Worm (Caenorhabditis elegans) whole organism, young adult: ENCODE results near the gene F17C11.12.

Experiments
- B0019.2 ChIP-seq: fragments of 200-800 bp; sonication (Bioruptor generic); conservative IDR thresholded peaks from 2 replicates; pipeline ENCODE4 v1.3.6; 2022; ENCODE audit warnings: missing genetic modification reagents, missing genetic modification characterization, missing compliant biosample characterization
- B0336.3 ChIP-seq: fragments of 200-800 bp; sonication (Bioruptor generic); IDR thresholded peaks from 2 replicates; pipeline ENCODE4 v1.3.6; 2022; ENCODE audit warnings: missing genetic modification characterization, missing compliant biosample characterization
- C06A6.2 ChIP-seq: fragments of 200-800 bp; sonication (Bioruptor generic); conservative IDR thresholded peaks from 2 replicates; pipeline ENCODE4 v1.3.6; 2022; ENCODE audit warnings: missing genetic modification characterization, missing compliant biosample characterization
- F22D6.2 ChIP-seq: sonication (generic microtip); optimal IDR thresholded peaks from 2 replicates; lab custom pipeline; 2016; ENCODE audit warnings: mild to moderate bottlenecking, missing genetic modification characterization, missing compliant biosample characterization
- F23B12.7 ChIP-seq: sonication (generic microtip); optimal IDR thresholded peaks from 2 replicates; lab custom pipeline; 2017; ENCODE audit warnings: missing genetic modification characterization, mild to moderate bottlenecking, missing compliant biosample characterization, antibody characterized with exemption, moderate library complexity; ENCODE audit not compliant: insufficient read depth
- F49E8.2 ChIP-seq: sonication (generic microtip); optimal IDR thresholded peaks from 3 replicates; lab custom pipeline; 2017; ENCODE audit warnings: missing genetic modification characterization, mild to moderate bottlenecking, missing compliant biosample characterization, antibody characterized with exemption, moderate library complexity; ENCODE audit not compliant: insufficient read depth
- F57A8.1 ChIP-seq: fragments of 200-800 bp; sonication (Bioruptor generic); optimal IDR thresholded peaks from 2 replicates; lab custom pipeline; 2018; ENCODE audit warnings: mild to moderate bottlenecking, missing genetic modification characterization, moderate library complexity, missing compliant biosample characterization
- Y56A3A.18 ChIP-seq: fragments of 200-800 bp; sonication (Bioruptor generic); IDR thresholded peaks from 2 replicates; pipeline ENCODE4 v1.3.6; 2022; ENCODE audit warnings: missing genetic modification reagents, missing genetic modification characterization, missing compliant biosample characterization
- Y95B8A.8 ChIP-seq: fragments of 200-800 bp; sonication (Bioruptor generic); IDR thresholded peaks from 2 replicates; pipeline ENCODE4 v1.3.6; 2022; ENCODE audit warnings: missing genetic modification reagents, missing genetic modification characterization, missing compliant biosample characterization
- ZK185.1 ChIP-seq: sonication (generic microtip); optimal IDR thresholded peaks from 2 replicates; lab custom pipeline; 2016; ENCODE audit warnings: mild to moderate bottlenecking, missing genetic modification characterization, missing compliant biosample characterization; ENCODE audit not compliant: poor library complexity, severe bottlenecking
- ama-1 ChIP-seq, 3 experiments: fragments of 150-350 bp in 1 of 3; sonication (generic microtip) in 2 of 3; optimal IDR thresholded peaks; 2 replicates each; lab custom pipeline; 2014 to 2018; ENCODE audit warnings: missing biosample characterization in 2 of 3, missing genetic modification characterization in 2 of 3, missing genetic modification reagents in 2 of 3
- aptf-3 ChIP-seq: fragments of 200-800 bp; sonication (Bioruptor generic); IDR thresholded peaks from 2 replicates; pipeline ENCODE4 v1.3.6; 2022; ENCODE audit warnings: missing genetic modification characterization, missing compliant biosample characterization
- bed-2 ChIP-seq: fragments of 200-800 bp; sonication (Bioruptor generic); IDR thresholded peaks from 2 replicates; pipeline ENCODE4 v1.3.6; 2022; ENCODE audit warnings: missing genetic modification reagents, missing genetic modification characterization, missing compliant biosample characterization
- cebp-1 ChIP-seq, 2 experiments: fragments of 200-800 bp in 1 of 2; sonication (Bioruptor generic) in 1 of 2; sonication (generic microtip) in 1 of 2; IDR thresholded peaks in 1 of 2; optimal IDR thresholded peaks in 1 of 2; 2 replicates each; pipeline versions ENCODE4 v1.3.6 to Lab custom; 2017 to 2022; ENCODE audit warnings: missing compliant biosample characterization in 2 of 2, missing genetic modification characterization in 2 of 2, mild to moderate bottlenecking in 1 of 2, missing genetic modification reagents in 1 of 2, moderate library complexity in 1 of 2
- cebp-2 ChIP-seq: fragments of 200-800 bp; sonication (Bioruptor generic); IDR thresholded peaks from 2 replicates; pipeline ENCODE4 v1.3.6; 2022; ENCODE audit warnings: missing genetic modification characterization, missing compliant biosample characterization
- ceh-27 ChIP-seq: fragments of 200-800 bp; sonication (Bioruptor generic); optimal IDR thresholded peaks from 2 replicates; lab custom pipeline; 2018; ENCODE audit warnings: mild to moderate bottlenecking, missing genetic modification characterization, moderate library complexity, missing compliant biosample characterization
- ceh-40 ChIP-seq: fragments of 200-800 bp; sonication (Bioruptor generic); IDR thresholded peaks from 2 replicates; pipeline ENCODE4 v1.3.6; 2022; ENCODE audit warnings: missing genetic modification characterization, missing compliant biosample characterization
- ceh-91 ChIP-seq: fragments of 200-800 bp; sonication (Bioruptor generic); IDR thresholded peaks from 2 replicates; pipeline ENCODE4 v1.3.6; 2022; ENCODE audit warnings: missing genetic modification reagents, missing genetic modification characterization, missing compliant biosample characterization
- chd-7 ChIP-seq: sonication (generic microtip); optimal IDR thresholded peaks from 2 replicates; lab custom pipeline; 2016; ENCODE audit warnings: mild to moderate bottlenecking, missing genetic modification characterization, moderate library complexity, missing compliant biosample characterization
- egl-18 ChIP-seq: fragments of 200-800 bp; sonication (Bioruptor generic); IDR thresholded peaks from 2 replicates; pipeline ENCODE4 v1.3.6; 2022; ENCODE audit warnings: missing genetic modification reagents, missing genetic modification characterization, missing compliant biosample characterization
- egl-44 ChIP-seq: fragments of 200-800 bp; sonication (Bioruptor generic); IDR thresholded peaks from 2 replicates; pipeline ENCODE4 v1.3.6; 2022; ENCODE audit warnings: missing genetic modification reagents, missing genetic modification characterization, missing compliant biosample characterization
- egrh-3 ChIP-seq: fragments of 200-800 bp; sonication (Bioruptor generic); IDR thresholded peaks from 2 replicates; pipeline ENCODE4 v1.3.6; 2022; ENCODE audit warnings: missing genetic modification reagents, missing genetic modification characterization, missing compliant biosample characterization
- ekl-4 ChIP-seq: fragments of 200-800 bp; sonication (Bioruptor generic); IDR thresholded peaks from 2 replicates; pipeline ENCODE4 v1.3.6; 2022; ENCODE audit warnings: missing genetic modification reagents, missing genetic modification characterization, missing compliant biosample characterization
- hmg-1.2 ChIP-seq: fragments of 200-800 bp; sonication (Bioruptor generic); IDR thresholded peaks from 2 replicates; pipeline ENCODE4 v1.3.6; 2022; ENCODE audit warnings: missing genetic modification reagents, missing genetic modification characterization, missing compliant biosample characterization
- lin-26 ChIP-seq: fragments of 200-800 bp; sonication (Bioruptor generic); IDR thresholded peaks from 2 replicates; pipeline ENCODE4 v1.3.6; 2022; ENCODE audit warnings: missing genetic modification reagents, missing genetic modification characterization, missing compliant biosample characterization
- lin-35 ChIP-seq, 3 experiments: fragments of 150-350 bp in 2 of 3; sonication (generic microtip) in 1 of 3; optimal IDR thresholded peaks; 2 replicates each; lab custom pipeline; 2014 to 2018; ENCODE audit warnings: missing biosample characterization in 3 of 3, missing genetic modification characterization in 3 of 3, missing genetic modification reagents in 3 of 3
- lin-40 ChIP-seq: sonication (generic microtip); optimal IDR thresholded peaks from 2 replicates; lab custom pipeline; 2016; ENCODE audit warnings: missing genetic modification characterization, mild to moderate bottlenecking, missing compliant biosample characterization, missing genotype, missing genetic modification reagents
- madf-8 ChIP-seq: fragments of 200-800 bp; sonication (Bioruptor generic); conservative IDR thresholded peaks from 2 replicates; pipeline ENCODE4 v1.3.6; 2022; ENCODE audit warnings: missing genetic modification reagents, missing genetic modification characterization, missing compliant biosample characterization
- mcd-1 ChIP-seq: fragments of 200-800 bp; sonication (Bioruptor generic); IDR thresholded peaks from 2 replicates; pipeline ENCODE4 v1.3.6; 2022; ENCODE audit warnings: missing genetic modification reagents, missing genetic modification characterization, missing compliant biosample characterization
- nhr-80 ChIP-seq: sonication (generic microtip); optimal IDR thresholded peaks from 2 replicates; lab custom pipeline; 2016; ENCODE audit warnings: missing genetic modification characterization, missing compliant biosample characterization
- nhr-90 ChIP-seq: sonication (generic microtip); optimal IDR thresholded peaks from 2 replicates; lab custom pipeline; 2016; ENCODE audit warnings: missing genotype, mild to moderate bottlenecking, missing genetic modification characterization, missing compliant biosample characterization
- pha-4 ChIP-seq: fragments of 150-350 bp; sonication (generic microtip); optimal IDR thresholded peaks from 2 replicates; lab custom pipeline; 2014; ENCODE audit warnings: missing biosample characterization, missing genetic modification reagents, missing genetic modification characterization
- repo-1 ChIP-seq: sonication (generic microtip); optimal IDR thresholded peaks from 2 replicates; lab custom pipeline; 2017; ENCODE audit warnings: mild to moderate bottlenecking, missing genetic modification characterization, missing compliant biosample characterization
- sdz-38 ChIP-seq: sonication (generic microtip); optimal IDR thresholded peaks from 2 replicates; lab custom pipeline; 2016; ENCODE audit warnings: missing genotype, missing genetic modification characterization, missing compliant biosample characterization
- snpc-4 ChIP-seq, 5 experiments: fragments of 150-350 bp in 1 of 5; sonication (generic microtip) in 4 of 5; optimal IDR thresholded peaks; 2 replicates each; lab custom pipeline; 2014 to 2018; ENCODE audit warnings: missing genetic modification characterization in 5 of 5, missing biosample characterization in 3 of 5, antibody characterized with exemption in 2 of 5, mild to moderate bottlenecking in 2 of 5, missing compliant biosample characterization in 2 of 5, missing genotype in 2 of 5, moderate library complexity in 2 of 5, missing genetic modification reagents in 1 of 5
- somi-1 ChIP-seq: fragments of 200-800 bp; sonication (Bioruptor generic); optimal IDR thresholded peaks from 2 replicates; lab custom pipeline; 2018; ENCODE audit warnings: mild to moderate bottlenecking, missing genetic modification characterization, missing compliant biosample characterization
- sptf-2 ChIP-seq: fragments of 200-800 bp; sonication (Bioruptor generic); optimal IDR thresholded peaks from 2 replicates; lab custom pipeline; 2018; ENCODE audit warnings: mild to moderate bottlenecking, missing genetic modification characterization, missing compliant biosample characterization
- tbp1 ChIP-seq: fragments of 200-800 bp; sonication (Bioruptor generic); optimal IDR thresholded peaks from 2 replicates; lab custom pipeline; 2018; ENCODE audit warnings: mild to moderate bottlenecking, missing genetic modification characterization, missing compliant biosample characterization
- unc-130 ChIP-seq: sonication (generic microtip); optimal IDR thresholded peaks from 2 replicates; lab custom pipeline; 2016; ENCODE audit warnings: missing genetic modification reagents, missing genetic modification characterization, missing compliant biosample characterization
- xnd-1 ChIP-seq: sonication (generic microtip); optimal IDR thresholded peaks from 2 replicates; lab custom pipeline; 2016; ENCODE audit warnings: missing genotype, missing genetic modification reagents, missing genetic modification characterization, missing compliant biosample characterization
- zfh-2 ChIP-seq: fragments of 200-800 bp; sonication (Bioruptor generic); conservative IDR thresholded peaks from 2 replicates; pipeline ENCODE4 v1.3.6; 2022; ENCODE audit warnings: missing genetic modification reagents, missing genetic modification characterization, missing compliant biosample characterization
- zim-3 ChIP-seq: sonication (generic microtip); optimal IDR thresholded peaks from 2 replicates; lab custom pipeline; 2017; ENCODE audit warnings: mild to moderate bottlenecking, missing genetic modification characterization, moderate library complexity, missing compliant biosample characterization
- ztf-3 ChIP-seq: fragments of 200-800 bp; sonication (Bioruptor generic); optimal IDR thresholded peaks from 2 replicates; lab custom pipeline; 2018; ENCODE audit warnings: mild to moderate bottlenecking, missing genetic modification characterization, missing compliant biosample characterization
- ztf-6 ChIP-seq: fragments of 200-800 bp; sonication (Bioruptor generic); IDR thresholded peaks from 2 replicates; pipeline ENCODE4 v1.3.6; 2022; ENCODE audit warnings: missing genetic modification reagents, missing genetic modification characterization, missing compliant biosample characterization

Gene F17C11.12

ce11 chrV:10938739-10939138, 2.0 kb upstream of the F17C11.12 start, which contains the start of gene F17C11.11:
Gene F17C11.11, minus strand, starts transcription at chrV:10938817.
- TF ChIP-seq egl-44 (GFP tag; lab: Robert Waterston, UW) (no peak), hmg-1.2 (GFP tag; lab: Robert Waterston, UW) (no peak), F23B12.7 (no peak), chd-7 (tag; lab: Kevin White, UChicago) (peak; percentile 20), B0336.3 (GFP tag; lab: Robert Waterston, UW) (0 out of 2 replicates have a peak, but pooled peaks have one; percentile 19), nhr-80 (peak; percentile 80), repo-1 (tag; lab: Kevin White, UChicago) (no peak), cebp-1 (GFP tag; IDR thresholded peaks at IDR 0.05; lab: Robert Waterston, UW) (peak; percentile 95), cebp-1 (tag; optimal IDR thresholded peaks at IDR 0.05; lab: Kevin White, UChicago) (peak; percentile 99), ZK185.1 (tag; lab: Kevin White, UChicago) (peak; percentile 22)

- no peak for TF ChIP-seq Y56A3A.18 (GFP tag; lab: Robert Waterston, UW)
- TF ChIP-seq nhr-90 (tag; lab: Kevin White, UChicago), result peak; percentile 4
- no peak for TF ChIP-seq cebp-2
- no peak for TF ChIP-seq ceh-40
- TF ChIP-seq somi-1 (GFP tag; lab: Kevin White, UChicago), result peak; percentile 50
- TF ChIP-seq B0336.3 (GFP tag; lab: Robert Waterston, UW), result no peak; the same call in 1 of the 2 replicates
- no peak for TF ChIP-seq lin-26 (GFP tag; lab: Robert Waterston, UW)
- TF ChIP-seq pha-4 (tag; lab: Kevin White, UChicago), result no peak
- no peak for TF ChIP-seq unc-130 (GFP tag; lab: Kevin White, UChicago)
- TF ChIP-seq ekl-4 (GFP tag; lab: Robert Waterston, UW), result no peak
- TF ChIP-seq B0019.2 (GFP tag; lab: Robert Waterston, UW), result no peak
- no peak for TF ChIP-seq ztf-3 (GFP tag; lab: Kevin White, UChicago)
- peak; percentile 33 for TF ChIP-seq C06A6.2 (GFP tag; lab: Robert Waterston, UW)
- TF ChIP-seq egrh-3 (GFP tag; lab: Robert Waterston, UW), result no peak
- no peak for TF ChIP-seq ceh-27
- TF ChIP-seq F49E8.2 (tag; lab: Kevin White, UChicago), result no peak
- TF ChIP-seq chd-7 (tag; lab: Kevin White, UChicago), result no peak
- TF ChIP-seq tbp1 (GFP tag; lab: Kevin White, UChicago), result peak; percentile 2
- TF ChIP-seq sdz-38 (tag; lab: Kevin White, UChicago), result no peak
- no peak for TF ChIP-seq aptf-3 (GFP tag; lab: Robert Waterston, UW)
- TF ChIP-seq sptf-2 (GFP tag; lab: Kevin White, UChicago), result no peak
- TF ChIP-seq ztf-6 (GFP tag; lab: Robert Waterston, UW), result no peak
- no peak for TF ChIP-seq madf-8 (GFP tag; lab: Robert Waterston, UW)
- TF ChIP-seq F22D6.2 (tag; lab: Kevin White, UChicago), result no peak
- TF ChIP-seq ama-1 (optimal IDR thresholded peaks at IDR 0.05; lab: Kevin White, UChicago), result peak; percentile 37
- peak in 1 of 2 experiments; percentile 10 for TF ChIP-seq ama-1 (GFP tag; optimal IDR thresholded peaks at IDR 0.05; lab: Kevin White, UChicago)
- no peak for TF ChIP-seq zfh-2 (GFP tag; lab: Robert Waterston, UW)
- TF ChIP-seq mcd-1 (GFP tag; lab: Robert Waterston, UW), result 0 out of 2 replicates have a peak, but pooled peaks have one; percentile 21
- no peak for TF ChIP-seq Y95B8A.8
- TF ChIP-seq egl-18 (GFP tag; lab: Robert Waterston, UW), result no peak
- TF ChIP-seq ceh-91 (GFP tag; lab: Robert Waterston, UW), result no peak
- no peak for TF ChIP-seq xnd-1 (tag; lab: Kevin White, UChicago)
- peak; percentile 21 for TF ChIP-seq repo-1 (tag; lab: Kevin White, UChicago)
- no peak for TF ChIP-seq F57A8.1
- no peak for TF ChIP-seq bed-2 (GFP tag; lab: Robert Waterston, UW)
- TF ChIP-seq lin-40 (tag; lab: Kevin White, UChicago), result peak; percentile 33
- peak in 1 of 3 experiments; percentile 52 for TF ChIP-seq lin-35 (GFP tag; optimal IDR thresholded peaks at IDR 0.05; lab: Kevin White, UChicago)
- no peak for TF ChIP-seq zim-3
- peak; percentile 54; the same call in 1 of the 2 replicates for TF ChIP-seq cebp-1 (GFP tag; IDR thresholded peaks at IDR 0.05; lab: Robert Waterston, UW)
- TF ChIP-seq cebp-1 (tag; optimal IDR thresholded peaks at IDR 0.05; lab: Kevin White, UChicago), result peak; percentile 51
- TF ChIP-seq snpc-4 (GFP tag; optimal IDR thresholded peaks at IDR 0.05; lab: Kevin White, UChicago), result no peak
- TF ChIP-seq snpc-4 (tag; optimal IDR thresholded peaks at IDR 0.05; lab: Kevin White, UChicago), result no peak
Observed at ce11 chrV:10937294-10937693, 574 bp upstream of the F17C11.12 start.
